Fruit fly (Drosophila melanogaster): ENCODE results near the gene CG32110.

The CG32110 gene

dm6 chr3L:12808421-12808820 is at the start of gene CG32110:
Gene CG32110 (plus strand): TSS chr3L:12808721.
- TF ChIP-seq CG12299 (tag; optimal IDR thresholded peaks at IDR 0.05): no peak
- no peak for TF ChIP-seq CG9727 (GFP tag; optimal IDR thresholded peaks at IDR 0.05)
- no peak for TF ChIP-seq CG10543 (GFP tag; optimal IDR thresholded peaks at IDR 0.05)
- no peak for TF ChIP-seq CG8478 (optimal IDR thresholded peaks at IDR 0.05)
- no peak for TF ChIP-seq CG43689 (GFP tag; IDR thresholded peaks at IDR 0.05)
- no peak for TF ChIP-seq CG10209 (GFP tag; optimal IDR thresholded peaks at IDR 0.05)
- TF ChIP-seq CG5953 (GFP tag; IDR thresholded peaks at IDR 0.05): no peak
- no peak for TF ChIP-seq gcm2 (GFP tag; optimal IDR thresholded peaks at IDR 0.05)
- TF ChIP-seq CG32772 (GFP tag; IDR thresholded peaks at IDR 0.05): no peak
- TF ChIP-seq CG4707 (GFP tag; optimal IDR thresholded peaks at IDR 0.05): no peak

dm6 chr3L:12772740-12773686 is 35.5 kb upstream of the CG32110 start, which contains the start of gene Hip1:
Gene Hip1 (minus strand): TSS chr3L:12773573.
- TF ChIP-seq CG17829 (tag; optimal IDR thresholded peaks at IDR 0.05) (no peak), ato (GFP tag; IDR thresholded peaks at IDR 0.05; ENCODE audit: partially characterized antibody) (peak; percentile 78), nerfin-2 (GFP tag; IDR thresholded peaks at IDR 0.05; ENCODE audit: partially characterized antibody) (peak; percentile 80), kay (GFP tag; optimal IDR thresholded peaks at IDR 0.05) (peak; percentile 93), CG8924 (tag; optimal IDR thresholded peaks at IDR 0.05) (peak; percentile 88), inv (GFP tag; IDR thresholded peaks at IDR 0.05; ENCODE audit: partially characterized antibody) (peak; percentile 79), MESR4 (GFP tag; optimal IDR thresholded peaks at IDR 0.05) (peak; percentile 50), sna (GFP tag; IDR thresholded peaks at IDR 0.05; ENCODE audit: partially characterized antibody) (peak; percentile 85), Doc2 (GFP tag; IDR thresholded peaks at IDR 0.05) (no peak), Dp (GFP tag; optimal IDR thresholded peaks at IDR 0.05) (peak; percentile 88), CG2116 (GFP tag; optimal IDR thresholded peaks at IDR 0.05) (peak; percentile 66), Dref (GFP tag; IDR thresholded peaks at IDR 0.05) (peak; percentile 92), E2f2 (GFP tag; IDR thresholded peaks at IDR 0.05) (peak; percentile 96), Hr78 (GFP tag; optimal IDR thresholded peaks at IDR 0.05) (no peak), CG12299 (tag; optimal IDR thresholded peaks at IDR 0.05) (peak; percentile 43), D19B (GFP tag; optimal IDR thresholded peaks at IDR 0.05) (no peak), Dll (GFP tag; IDR thresholded peaks at IDR 0.05; ENCODE audit: partially characterized antibody) (peak; percentile 88), sr (GFP tag; IDR thresholded peaks at IDR 0.05) (no peak), YL-1 (GFP tag; optimal IDR thresholded peaks at IDR 0.05) (peak; percentile 0), vnd (GFP tag; IDR thresholded peaks at IDR 0.05; ENCODE audit: partially characterized antibody) (peak; percentile 82), Deaf1 (tag; optimal IDR thresholded peaks at IDR 0.05) (peak; percentile 95), repo (GFP tag; optimal IDR thresholded peaks at IDR 0.05) (no peak), CG9932 (GFP tag; IDR thresholded peaks at IDR 0.05) (no peak), mirr (GFP tag; optimal IDR thresholded peaks at IDR 0.05) (peak; percentile 96), Scr (GFP tag; IDR thresholded peaks at IDR 0.05; ENCODE audit: partially characterized antibody) (peak; percentile 88), MBD-R2 (GFP tag; IDR thresholded peaks at IDR 0.05) (peak; percentile 64), CG34376 (GFP tag; optimal IDR thresholded peaks at IDR 0.05) (peak; percentile 48), HLH4C (GFP tag; IDR thresholded peaks at IDR 0.05; ENCODE audit: partially characterized antibody) (peak; percentile 79), cg (GFP tag; optimal IDR thresholded peaks at IDR 0.05) (peak; percentile 57), Bteb2 (GFP tag; optimal IDR thresholded peaks at IDR 0.05) (no peak), CG10209 (GFP tag; optimal IDR thresholded peaks at IDR 0.05) (no peak), CG2129 (GFP tag; IDR thresholded peaks at IDR 0.05; ENCODE audit: partially characterized antibody) (peak; percentile 61), CG34224 (GFP tag; IDR thresholded peaks at IDR 0.05; ENCODE audit: partially characterized antibody) (peak; percentile 92), unc-4 (GFP tag; IDR thresholded peaks at IDR 0.05; ENCODE audit: partially characterized antibody) (peak; percentile 91), hbn (GFP tag; IDR thresholded peaks at IDR 0.05; ENCODE audit: partially characterized antibody) (peak; percentile 81), crp (GFP tag; optimal IDR thresholded peaks at IDR 0.05) (peak in 1 of 2 experiments; percentile 7), knrl (GFP tag; IDR thresholded peaks at IDR 0.05; ENCODE audit: partially characterized antibody) (peak; percentile 85)

Measured in whole organism, embryonic.